Fruit fly (Drosophila melanogaster) whole organism, larva: ENCODE data around the gene CG10011.

Source experiments
- noc ChIP-seq: fragments of 200-800 bp; sonication (Bioruptor generic); optimal IDR thresholded peaks from 3 replicates; lab custom pipeline; 2019; ENCODE audit warnings: missing biosample characterization, mild to moderate bottlenecking, missing genetic modification characterization, moderate library complexity

The CG10011 gene

dm6 chr3R:28634261-28634980 lies 478 bp downstream of the CG10011 start:
- no peak for TF ChIP-seq noc

dm6 chr3R:28633746-28634145 lies 1.2 kb downstream of the CG10011 start:
- no peak for TF ChIP-seq noc

DNA sequence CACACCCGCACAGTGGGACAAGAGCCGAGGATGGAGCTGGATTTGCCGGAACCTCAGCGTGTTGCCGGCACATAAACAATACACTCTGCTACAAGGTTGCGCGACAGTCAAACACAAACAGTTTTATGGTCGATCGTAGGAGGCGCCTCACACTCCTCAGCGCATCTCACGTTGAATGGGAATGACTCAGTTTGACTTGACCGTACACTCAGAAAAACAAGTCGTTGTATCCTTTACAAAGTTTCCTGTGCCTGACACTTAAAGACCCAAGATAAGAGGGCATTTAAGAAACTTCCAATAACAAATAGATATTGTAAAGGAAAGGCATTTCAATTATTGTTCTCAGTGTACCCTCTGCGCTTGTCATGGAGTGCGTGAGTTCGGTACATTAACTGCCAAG lies 3.1 kb downstream of the CG10011 start:
- TF ChIP-seq noc: no peak

- no peak for TF ChIP-seq noc
These were observed 4.0 kb downstream of the CG10011 start for dm6 chr3R:28630861-28631260.

DNA sequence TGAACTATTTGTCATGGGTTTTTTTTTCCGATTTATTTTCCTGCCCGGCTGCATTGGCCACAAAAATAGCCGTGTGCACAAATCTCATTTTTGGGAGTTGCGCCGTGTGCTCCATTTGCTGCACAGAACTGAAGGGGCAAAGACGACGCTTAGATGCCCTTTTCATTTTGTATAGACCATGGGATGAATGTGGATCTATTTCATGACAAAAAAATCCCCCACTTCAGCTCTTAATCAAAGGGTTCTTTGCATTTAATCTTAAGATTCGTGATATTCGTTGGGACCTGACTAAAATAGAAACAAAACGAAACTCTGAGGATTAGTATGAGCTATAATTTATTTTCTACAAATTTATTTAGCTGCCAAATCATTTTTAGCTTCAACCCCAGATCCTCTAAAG lies 4.8 kb downstream of the CG10011 start:
- no peak for TF ChIP-seq noc

DNA sequence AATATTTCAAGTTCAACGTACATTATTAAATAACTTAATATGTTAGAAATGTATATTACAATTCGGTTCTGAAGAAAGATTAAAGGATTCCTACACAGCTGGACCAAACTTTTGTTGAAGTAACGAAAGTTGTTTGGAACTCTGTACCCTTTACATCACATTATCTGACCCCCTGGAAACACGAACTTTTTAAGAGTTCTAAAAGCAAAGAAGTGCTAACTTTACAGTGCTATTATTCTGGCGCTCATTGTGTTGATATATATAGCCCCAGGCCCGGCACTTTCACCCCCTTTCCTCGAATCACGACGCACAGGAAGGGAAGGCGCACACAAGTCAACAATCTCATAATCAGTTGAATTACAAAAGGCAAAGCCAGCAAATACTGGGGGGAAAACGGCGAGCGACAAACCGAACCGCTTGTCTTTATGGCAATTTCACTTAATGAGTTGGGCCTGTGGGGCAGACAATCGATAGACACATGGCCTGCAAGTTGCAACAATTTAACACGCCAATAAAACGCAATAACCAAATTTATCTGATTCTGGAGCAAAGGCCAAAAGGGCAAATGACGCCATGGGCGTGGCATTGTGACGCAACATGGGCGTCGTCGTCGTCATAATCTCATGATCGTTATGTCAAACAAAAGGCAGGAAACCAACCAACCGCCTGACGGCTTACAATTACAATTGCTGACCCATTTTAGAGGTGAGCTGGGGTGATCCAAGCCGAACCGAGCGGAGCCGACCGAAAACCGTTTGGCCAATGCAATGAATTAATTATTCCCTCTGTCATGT lies 5.5 kb downstream of the CG10011 start:
- TF ChIP-seq noc: no peak

dm6 chr3R:28628696-28629095 lies 6.2 kb downstream of the CG10011 start:
- TF ChIP-seq noc: no peak

DNA sequence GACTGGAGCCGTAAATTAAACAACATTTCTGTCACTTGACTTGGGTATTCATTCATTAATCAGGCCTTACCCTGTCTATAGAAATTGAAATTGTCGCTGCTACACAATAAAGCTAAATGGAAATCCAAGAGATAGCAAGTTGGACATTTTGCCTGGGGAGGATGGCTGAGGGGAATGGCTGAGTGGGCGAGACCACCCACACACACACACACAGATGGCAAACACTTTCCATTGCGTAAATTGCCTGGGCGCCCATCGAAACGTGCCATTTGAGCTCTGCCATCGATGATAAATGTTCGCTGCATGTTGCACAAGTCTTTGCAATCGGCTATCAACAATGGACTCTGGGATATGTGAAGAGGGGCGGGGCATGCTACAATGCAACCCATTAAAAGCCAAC lies 7.6 kb downstream of the CG10011 start:
- no peak for TF ChIP-seq noc

DNA sequence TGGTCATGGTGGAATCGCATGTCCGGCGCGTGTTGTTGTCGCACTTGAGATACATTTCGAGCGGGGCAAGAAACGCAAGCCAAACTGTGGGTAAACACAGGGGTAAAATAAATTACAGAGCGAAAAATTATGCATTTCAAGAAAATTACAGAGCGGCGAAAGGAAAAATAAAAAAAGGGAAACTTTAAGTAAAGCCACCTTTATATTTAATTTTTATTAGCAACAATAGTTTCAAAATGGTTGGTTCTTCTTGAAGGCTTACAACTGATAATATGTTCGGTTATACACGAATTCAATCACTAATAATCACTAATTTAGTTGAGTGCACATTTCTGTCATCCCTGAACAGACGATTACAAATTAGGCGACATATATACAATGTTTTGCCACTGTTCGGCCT lies 11.3 kb downstream of the CG10011 start:
- TF ChIP-seq noc: no peak

- no peak for TF ChIP-seq noc
These were observed 11.8 kb downstream of the CG10011 start for dm6 chr3R:28623115-28623514.

DNA sequence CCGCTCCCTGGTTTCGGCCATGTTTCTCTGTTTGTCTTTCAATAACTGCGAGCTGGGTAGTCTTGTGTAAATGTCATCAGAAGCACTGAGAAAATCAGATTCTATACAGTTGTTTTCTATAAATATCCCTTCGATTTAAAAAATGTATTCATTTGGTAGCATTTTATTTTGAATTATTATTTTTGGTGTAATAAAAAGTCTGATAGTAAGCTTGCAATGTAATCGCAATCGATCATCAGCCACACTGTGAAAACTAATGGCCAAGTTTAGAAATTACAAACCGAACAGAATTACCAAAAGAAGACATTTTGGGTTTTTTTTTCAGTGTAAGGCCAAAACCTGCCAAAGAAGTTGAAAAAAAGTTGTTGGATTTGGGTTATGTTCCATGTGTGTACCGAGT lies 14.1 kb downstream of the CG10011 start:
- TF ChIP-seq noc: no peak

- TF ChIP-seq noc: no peak
These were observed 29.1 kb downstream of the CG10011 start, which contains the start of gene CG9986 for dm6 chr3R:28605835-28606234. TSS of gene CG9986 (plus strand) at chr3R:28606079.

DNA sequence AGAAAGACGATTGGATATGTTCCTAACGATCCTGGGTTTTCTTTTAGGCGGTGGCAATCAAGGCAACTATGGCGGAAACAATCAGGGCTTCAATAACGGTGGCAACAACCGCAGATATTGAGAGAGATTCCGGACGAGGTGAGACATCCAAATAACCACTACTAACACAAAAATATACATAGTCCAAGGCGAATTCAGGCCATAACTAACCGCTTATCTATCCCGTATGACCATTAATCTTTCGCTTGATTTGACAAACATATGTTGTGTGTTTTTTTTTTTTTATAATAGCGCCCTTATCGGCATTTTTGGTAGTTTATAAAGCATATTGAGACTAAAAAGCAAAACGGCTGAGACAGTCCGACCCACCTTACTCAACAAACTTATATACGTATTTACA lies 31.3 kb downstream of the CG10011 start:
- no peak for TF ChIP-seq noc

dm6 chr3R:28600144-28600792 lies 34.6 kb downstream of the CG10011 start:
- TF ChIP-seq noc: no peak

DNA sequence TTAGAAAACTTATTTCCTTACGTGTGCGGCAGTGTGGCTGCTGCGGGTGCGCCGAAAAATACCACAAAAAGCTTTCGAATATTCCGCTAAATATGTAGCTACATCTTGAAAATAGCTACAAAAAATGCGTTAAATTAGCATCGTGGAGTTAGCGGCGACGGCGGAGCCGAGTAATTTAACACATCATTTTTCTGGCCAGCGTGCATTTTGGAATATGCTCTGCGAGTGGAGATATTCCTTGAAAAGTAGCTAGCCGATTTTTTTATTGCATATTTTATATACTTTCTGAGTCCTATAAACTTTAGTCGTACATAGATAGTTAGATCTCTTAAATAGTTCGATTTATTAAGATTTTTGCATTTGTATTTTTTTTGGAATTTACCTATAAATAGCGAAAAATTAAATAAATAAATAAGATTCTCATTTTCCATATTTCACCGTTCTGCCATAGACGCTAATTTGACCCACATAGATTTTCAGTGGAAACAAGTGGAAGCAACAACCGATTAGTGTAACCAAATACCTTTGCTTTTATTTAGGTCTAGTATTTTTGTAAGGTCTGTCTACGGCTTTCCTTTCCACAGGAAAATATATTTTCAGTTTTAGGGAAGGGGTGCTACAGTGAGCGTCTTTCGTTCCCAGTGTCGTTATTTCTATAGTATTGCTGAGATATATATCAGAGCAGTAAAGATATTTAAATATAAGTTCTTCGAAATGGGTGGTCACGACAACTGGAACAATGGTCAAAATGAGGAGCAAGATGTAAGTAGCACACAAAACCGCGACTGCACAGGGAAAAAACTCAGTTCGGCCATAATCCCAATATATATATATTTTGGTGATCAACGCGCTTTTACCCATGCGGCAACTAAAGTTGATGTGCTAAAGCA lies 35.4 kb downstream of the CG10011 start, which contains the start of the genes Noa36 and Hrb98DE:
Noa36 (minus strand) TSS at position 51 of the 890 bp plus-strand sequence.
Hrb98DE (plus strand) TSS at position 597 of the 890 bp plus-strand sequence.
- TF ChIP-seq noc: no peak

DNA sequence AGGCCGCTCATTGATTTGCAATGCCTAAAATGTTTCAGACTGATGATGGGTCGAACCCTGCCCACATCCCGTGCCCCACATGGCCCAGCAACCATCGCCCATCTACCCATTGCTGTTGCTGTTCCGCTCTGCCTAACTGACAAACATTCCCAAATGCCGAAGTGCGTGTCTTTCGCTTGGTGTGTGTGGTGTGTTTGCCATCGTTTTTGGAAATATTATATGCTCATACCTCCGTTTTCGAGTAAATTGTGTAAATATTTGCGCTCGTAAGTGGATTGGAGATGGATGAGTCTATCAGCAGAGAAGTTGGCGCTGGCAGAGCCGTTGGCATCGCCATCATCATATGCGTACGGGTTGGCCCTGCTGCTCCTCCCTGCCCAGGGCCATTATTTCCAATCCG lies 37.4 kb downstream of the CG10011 start:
- TF ChIP-seq noc: no peak
